Worm (Caenorhabditis elegans) whole organism, L4/young adult: ENCODE measurements around the gene srbc-2.

Source experiments
- W03F9.2 ChIP-seq: fragments of 150-350 bp; optimal IDR thresholded peaks from 2 replicates; lab custom pipeline; 2014; ENCODE audit warnings: missing biosample characterization, missing genetic modification characterization
- dao-5 ChIP-seq: sonication (generic microtip); optimal IDR thresholded peaks from 2 replicates; lab custom pipeline; 2016; ENCODE audit warnings: missing genotype, missing genetic modification characterization, moderate library complexity, missing compliant biosample characterization
- him-1 ChIP-seq: sonication (generic microtip); optimal IDR thresholded peaks from 2 replicates; lab custom pipeline; 2016; ENCODE audit warnings: missing genotype, missing genetic modification reagents, missing genetic modification characterization, missing compliant biosample characterization

ce11 chrV:3426076-3426475, 49.2 kb upstream of the srbc-2 start, which contains the start of gene srab-22:
- no peak for TF ChIP-seq him-1 (tag; lab: Kevin White, UChicago)
- TF ChIP-seq W03F9.2: no peak
- no peak for TF ChIP-seq dao-5 (tag; lab: Kevin White, UChicago)
